Worm (Caenorhabditis elegans): Measurements from ENCODE around the gene F16B4.6.

ce11 chrV:1626720-1627119 is 39.7 kb downstream of the F16B4.6 start, which contains the start of gene nhr-237:
- no peak for TF ChIP-seq pqm-1 (tag; optimal IDR thresholded peaks at IDR 0.05)
- no peak for TF ChIP-seq elt-2 (tag; optimal IDR thresholded peaks at IDR 0.05)
- TF ChIP-seq isw-1 (GFP tag; IDR thresholded peaks at IDR 0.05): no peak
- TF ChIP-seq elt-3 (tag; optimal IDR thresholded peaks at IDR 0.05): no peak
- TF ChIP-seq fkh-10 (GFP tag; optimal IDR thresholded peaks at IDR 0.05): no peak
- TF ChIP-seq unc-30 (tag; optimal IDR thresholded peaks at IDR 0.05): no peak
- no peak for TF ChIP-seq C04F5.9 (tag; optimal IDR thresholded peaks at IDR 0.05)
- no peak for TF ChIP-seq alr-1 (tag; optimal IDR thresholded peaks at IDR 0.05; ENCODE audit: borderline replicate concordance)
- TF ChIP-seq pag-3 (tag; optimal IDR thresholded peaks at IDR 0.05; ENCODE audit: borderline replicate concordance, insufficient read depth): no peak
- TF ChIP-seq nhr-47 (tag; optimal IDR thresholded peaks at IDR 0.05): no peak
- no peak for TF ChIP-seq lin-39 (tag; optimal IDR thresholded peaks at IDR 0.05)

All from whole organism, L1 larva.